Fruit fly (Drosophila melanogaster): ENCODE results near the gene Ilp1.
A peak's percentile ranks its signal among the peaks of the same experiment; 100 is the strongest.

Gene Ilp1

dm6 chr3L:9763389-9763917, 34.8 kb upstream of the Ilp1 start, which contains the start of gene Ae2:
TSS of gene Ae2 (plus strand) at chr3L:9763544.
- TF ChIP-seq jim (GFP tag; optimal IDR thresholded peaks at IDR 0.05): no peak
- no peak for TF ChIP-seq Rel (GFP tag; optimal IDR thresholded peaks at IDR 0.05)
- TF ChIP-seq Rel (tag; optimal IDR thresholded peaks at IDR 0.05): peak; percentile 6
- TF ChIP-seq woc (GFP tag; optimal IDR thresholded peaks at IDR 0.05): no peak
- peak; percentile 25 for TF ChIP-seq sage (GFP tag; optimal IDR thresholded peaks at IDR 0.05)
- no peak for TF ChIP-seq Hr78 (GFP tag; optimal IDR thresholded peaks at IDR 0.05)
- peak; percentile 15 for TF ChIP-seq CrebA (GFP tag; optimal IDR thresholded peaks at IDR 0.05; ENCODE audit: borderline replicate concordance)
- TF ChIP-seq Hr83 (GFP tag; optimal IDR thresholded peaks at IDR 0.05; ENCODE audit: poor library complexity, severe bottlenecking): no peak
- peak; percentile 11 for TF ChIP-seq fru (GFP tag; optimal IDR thresholded peaks at IDR 0.05)
- TF ChIP-seq Myc (optimal IDR thresholded peaks at IDR 0.05): no peak
- peak; percentile 11 for TF ChIP-seq h (GFP tag; optimal IDR thresholded peaks at IDR 0.05)
- TF ChIP-seq Vsx2 (GFP tag; optimal IDR thresholded peaks at IDR 0.05; ENCODE audit: partially characterized antibody): no peak
- TF ChIP-seq dsf (GFP tag; optimal IDR thresholded peaks at IDR 0.05; ENCODE audit: borderline replicate concordance): no peak
- no peak for TF ChIP-seq Jra (GFP tag; optimal IDR thresholded peaks at IDR 0.05)
- TF ChIP-seq br (GFP tag; optimal IDR thresholded peaks at IDR 0.05): peak; percentile 17
- TF ChIP-seq psq (GFP tag; optimal IDR thresholded peaks at IDR 0.05): peak; percentile 99
- no peak for TF ChIP-seq brk (GFP tag; optimal IDR thresholded peaks at IDR 0.05)
- TF ChIP-seq usp (GFP tag; optimal IDR thresholded peaks at IDR 0.05): no peak
- TF ChIP-seq tai (GFP tag; optimal IDR thresholded peaks at IDR 0.05): peak; percentile 24
- no peak for TF ChIP-seq foxo (GFP tag; optimal IDR thresholded peaks at IDR 0.05)
- TF ChIP-seq Hnf4 (GFP tag; optimal IDR thresholded peaks at IDR 0.05): peak; percentile 34
- peak; percentile 23 for TF ChIP-seq Sp1 (GFP tag; optimal IDR thresholded peaks at IDR 0.05)

- peak; percentile 18 for TF ChIP-seq HLH106 (tag; optimal IDR thresholded peaks at IDR 0.05)
- TF ChIP-seq brk (GFP tag; optimal IDR thresholded peaks at IDR 0.05): no peak
- no peak for TF ChIP-seq Rel (GFP tag; optimal IDR thresholded peaks at IDR 0.05)
- TF ChIP-seq Rel (tag; optimal IDR thresholded peaks at IDR 0.05): no peak
- TF ChIP-seq foxo (GFP tag; optimal IDR thresholded peaks at IDR 0.05): peak in 1 of 2 experiments; percentile 28
- TF ChIP-seq Mio (GFP tag; optimal IDR thresholded peaks at IDR 0.05): no peak
- TF ChIP-seq rgr (GFP tag; optimal IDR thresholded peaks at IDR 0.05): peak; percentile 11
- TF ChIP-seq OdsH (GFP tag; optimal IDR thresholded peaks at IDR 0.05): no peak
- no peak for TF ChIP-seq CG32264 (GFP tag; optimal IDR thresholded peaks at IDR 0.05)
Observed at dm6 chr3L:9764307-9764706, 33.9 kb upstream of the Ilp1 start.

dm6 chr3L:9764915-9765709, 33.1 kb upstream of the Ilp1 start:
- TF ChIP-seq lola (GFP tag; optimal IDR thresholded peaks at IDR 0.05) (no peak), Hr78 (GFP tag; optimal IDR thresholded peaks at IDR 0.05) (no peak), CrebA (GFP tag; optimal IDR thresholded peaks at IDR 0.05; ENCODE audit: borderline replicate concordance) (no peak), Dfd (GFP tag; optimal IDR thresholded peaks at IDR 0.05) (no peak), foxo (GFP tag; optimal IDR thresholded peaks at IDR 0.05) (no peak), dl (GFP tag; optimal IDR thresholded peaks at IDR 0.05; ENCODE audit: insufficient read depth in 1 of 2, partially characterized antibody in 2 of 2) (no peak), br (GFP tag; optimal IDR thresholded peaks at IDR 0.05) (no peak), Rel (GFP tag; optimal IDR thresholded peaks at IDR 0.05) (no peak), Rel (tag; optimal IDR thresholded peaks at IDR 0.05) (peak; percentile 73), fru (GFP tag; optimal IDR thresholded peaks at IDR 0.05) (peak; percentile 17), sv (GFP tag; optimal IDR thresholded peaks at IDR 0.05) (no peak), pan (optimal IDR thresholded peaks at IDR 0.05) (no peak), HLH106 (tag; optimal IDR thresholded peaks at IDR 0.05) (peak; percentile 18), usp (GFP tag; optimal IDR thresholded peaks at IDR 0.05) (no peak), Vsx2 (GFP tag; optimal IDR thresholded peaks at IDR 0.05; ENCODE audit: partially characterized antibody) (no peak), Jra (GFP tag; optimal IDR thresholded peaks at IDR 0.05) (no peak), Abd-B (GFP tag; optimal IDR thresholded peaks at IDR 0.05) (no peak), OdsH (GFP tag; optimal IDR thresholded peaks at IDR 0.05) (peak; percentile 17), Dif (GFP tag; optimal IDR thresholded peaks at IDR 0.05; ENCODE audit: partially characterized antibody) (no peak), GATAd (GFP tag; optimal IDR thresholded peaks at IDR 0.05) (no peak), woc (GFP tag; optimal IDR thresholded peaks at IDR 0.05) (no peak), brk (GFP tag; optimal IDR thresholded peaks at IDR 0.05) (no peak), Myc (optimal IDR thresholded peaks at IDR 0.05) (no peak), CG9705 (GFP tag; optimal IDR thresholded peaks at IDR 0.05) (no peak), Sp1 (GFP tag; optimal IDR thresholded peaks at IDR 0.05) (peak; percentile 25), sage (GFP tag; optimal IDR thresholded peaks at IDR 0.05) (no peak), rgr (GFP tag; optimal IDR thresholded peaks at IDR 0.05) (no peak), h (GFP tag; optimal IDR thresholded peaks at IDR 0.05) (peak; percentile 30), dmrt93B (GFP tag; optimal IDR thresholded peaks at IDR 0.05) (peak; percentile 24), dsf (GFP tag; optimal IDR thresholded peaks at IDR 0.05; ENCODE audit: borderline replicate concordance) (no peak), CG32264 (GFP tag; optimal IDR thresholded peaks at IDR 0.05) (no peak), Hr83 (GFP tag; optimal IDR thresholded peaks at IDR 0.05; ENCODE audit: poor library complexity, severe bottlenecking) (no peak), jim (GFP tag; optimal IDR thresholded peaks at IDR 0.05) (no peak), tai (GFP tag; optimal IDR thresholded peaks at IDR 0.05) (no peak), ey (GFP tag; optimal IDR thresholded peaks at IDR 0.05) (peak; percentile 1), N (GFP tag; optimal IDR thresholded peaks at IDR 0.05) (no peak), Hnf4 (GFP tag; optimal IDR thresholded peaks at IDR 0.05) (no peak), Mio (GFP tag; optimal IDR thresholded peaks at IDR 0.05) (no peak), psq (GFP tag; optimal IDR thresholded peaks at IDR 0.05) (peak; percentile 57)

All from whole organism, wandering third instar larva.